Fruit fly (Drosophila melanogaster) Kc167 (cell line): ENCODE results near the gene elfless.

Experiments used
- Sin3A ChIP-seq: fragments of >200 bp; optimal IDR thresholded peaks from 2 replicates; lab custom pipeline; 2018; ENCODE audit warnings: missing external identifiers
- psq ChIP-seq: fragments of >200 bp; optimal IDR thresholded peaks from 2 replicates; lab custom pipeline; 2017; ENCODE audit warnings: missing external identifiers

dm6 chr2L:17982372-17982771 lies 28.9 kb downstream of the elfless start, which contains the start of gene btv:
- TF ChIP-seq psq (no peak), Sin3A (lab: Kevin White, UChicago) (no peak)
